Worm (Caenorhabditis elegans): ENCODE data around the gene srx-87.

ce11 chrV:11548914-11549406, 15.7 kb upstream of the srx-87 start, which contains the start of the genes F38B7.17 and F38B7.3:
- TF ChIP-seq pha-4 (tag; optimal IDR thresholded peaks at IDR 0.05) (peak; percentile 50), unc-120 (tag; optimal IDR thresholded peaks at IDR 0.05; ENCODE audit: poor library complexity, severe bottlenecking) (peak; percentile 30), unc-62 (GFP tag; optimal IDR thresholded peaks at IDR 0.05) (peak; percentile 40), nhr-28 (tag; optimal IDR thresholded peaks at IDR 0.05) (no peak), elt-3 (tag; optimal IDR thresholded peaks at IDR 0.05) (no peak), nhr-76 (tag; optimal IDR thresholded peaks at IDR 0.05) (no peak)
